Worm (Caenorhabditis elegans) whole organism, L3 larva: ENCODE results near the gene grd-1.

Source experiments
- R02D3.7 ChIP-seq: fragments of 150-350 bp; optimal IDR thresholded peaks from 2 replicates; lab custom pipeline; 2014; ENCODE audit warnings: missing biosample characterization, missing genetic modification characterization
- aly-2 ChIP-seq: fragments of 150-350 bp; optimal IDR thresholded peaks from 2 replicates; lab custom pipeline; 2014; ENCODE audit warnings: missing biosample characterization, missing genetic modification characterization
- ceh-16 ChIP-seq: sonication (generic microtip); optimal IDR thresholded peaks from 2 replicates; lab custom pipeline; 2017; ENCODE audit warnings: missing biosample characterization, missing genetic modification characterization
- ceh-28 ChIP-seq: fragments of 150-350 bp; optimal IDR thresholded peaks from 2 replicates; lab custom pipeline; 2014; ENCODE audit warnings: missing biosample characterization, missing genetic modification reagents, missing genetic modification characterization
- ceh-82 ChIP-seq: fragments of 150-350 bp; optimal IDR thresholded peaks from 2 replicates; lab custom pipeline; 2014; ENCODE audit warnings: missing biosample characterization, missing genetic modification characterization
- ceh-9 ChIP-seq: sonication (generic microtip); optimal IDR thresholded peaks from 2 replicates; lab custom pipeline; 2018; ENCODE audit warnings: missing biosample characterization, missing genetic modification characterization
- daf-12 ChIP-seq: fragments of 150-350 bp; optimal IDR thresholded peaks from 2 replicates; lab custom pipeline; 2014; ENCODE audit warnings: missing biosample characterization, missing genetic modification reagents, missing genetic modification characterization
- egl-27 ChIP-seq: sonication (generic microtip); optimal IDR thresholded peaks from 4 replicates; lab custom pipeline; 2017; ENCODE audit warnings: missing biosample characterization, missing genetic modification reagents, missing genetic modification characterization
- egl-5 ChIP-seq: fragments of 150-350 bp; optimal IDR thresholded peaks from 2 replicates; lab custom pipeline; 2017; ENCODE audit warnings: missing biosample characterization, missing genetic modification reagents, missing genetic modification characterization, inconsistent platforms
- elt-1 ChIP-seq: fragments of 150-350 bp; optimal IDR thresholded peaks from 2 replicates; lab custom pipeline; 2014; ENCODE audit warnings: missing biosample characterization, missing genetic modification characterization
- elt-2 ChIP-seq: sonication (generic microtip); optimal IDR thresholded peaks from 2 replicates; lab custom pipeline; 2016; ENCODE audit warnings: missing genetic modification reagents, mild to moderate bottlenecking, missing genetic modification characterization, missing compliant biosample characterization
- elt-3 ChIP-seq, 3 experiments: fragments of 150-350 bp in 1 of 3; sonication (generic microtip) in 2 of 3; optimal IDR thresholded peaks; 2 replicates in 2 of 3; 4 replicates in 1 of 3; lab custom pipeline; 2014 to 2017; ENCODE audit warnings: missing biosample characterization in 3 of 3, missing genetic modification characterization in 3 of 3
- eor-1 ChIP-seq, 2 experiments: fragments of 150-350 bp; optimal IDR thresholded peaks; 2 replicates each; lab custom pipeline; 2014 to 2018; ENCODE audit warnings: missing biosample characterization in 2 of 2, missing genetic modification characterization in 2 of 2
- fkh-10 ChIP-seq: sonication (generic microtip); optimal IDR thresholded peaks from 2 replicates; lab custom pipeline; 2017; ENCODE audit warnings: missing biosample characterization, missing genetic modification reagents, missing genetic modification characterization
- fkh-2 ChIP-seq: fragments of 150-350 bp; optimal IDR thresholded peaks from 2 replicates; lab custom pipeline; 2014; ENCODE audit warnings: missing biosample characterization, missing genetic modification reagents, missing genetic modification characterization
- hmg-11 ChIP-seq: sonication (generic microtip); optimal IDR thresholded peaks from 2 replicates; lab custom pipeline; 2016; ENCODE audit warnings: missing genetic modification characterization, missing compliant biosample characterization
- jun-1 ChIP-seq: fragments of 150-350 bp; optimal IDR thresholded peaks from 2 replicates; lab custom pipeline; 2014; ENCODE audit warnings: missing biosample characterization, missing genetic modification reagents, missing genetic modification characterization
- lin-15B ChIP-seq: fragments of 150-350 bp; optimal IDR thresholded peaks from 2 replicates; lab custom pipeline; 2014; ENCODE audit warnings: missing biosample characterization, missing genetic modification characterization
- lin-39 ChIP-seq: fragments of 150-350 bp; optimal IDR thresholded peaks from 2 replicates; lab custom pipeline; 2018; ENCODE audit warnings: missing biosample characterization, missing genetic modification reagents, missing genetic modification characterization
- lsy-12 ChIP-seq: sonication (generic microtip); optimal IDR thresholded peaks from 2 replicates; lab custom pipeline; 2016; ENCODE audit warnings: mild to moderate bottlenecking, missing genetic modification characterization, missing compliant biosample characterization
- mdl-1 ChIP-seq: fragments of 150-350 bp; optimal IDR thresholded peaks from 2 replicates; lab custom pipeline; 2014; ENCODE audit warnings: missing biosample characterization, missing genetic modification characterization
- mml-1 ChIP-seq: fragments of 150-350 bp; sonication (generic microtip); optimal IDR thresholded peaks from 3 replicates; lab custom pipeline; 2014; ENCODE audit warnings: missing biosample characterization, missing genetic modification characterization
- nfya-1 ChIP-seq: sonication (generic microtip); optimal IDR thresholded peaks from 2 replicates; lab custom pipeline; 2017; ENCODE audit warnings: missing genetic modification characterization, mild to moderate bottlenecking, missing compliant biosample characterization, antibody characterized with exemption, moderate library complexity; ENCODE audit not compliant: insufficient read depth
- nhr-11 ChIP-seq: fragments of 150-350 bp; optimal IDR thresholded peaks from 2 replicates; lab custom pipeline; 2014; ENCODE audit warnings: missing biosample characterization, missing genetic modification characterization
- nhr-12 ChIP-seq: fragments of 150-350 bp; optimal IDR thresholded peaks from 2 replicates; lab custom pipeline; 2014; ENCODE audit warnings: missing biosample characterization, missing genetic modification characterization
- nhr-23 ChIP-seq: fragments of 150-350 bp; optimal IDR thresholded peaks from 2 replicates; lab custom pipeline; 2014; ENCODE audit warnings: missing biosample characterization, missing genetic modification reagents, missing genetic modification characterization
- nhr-237 ChIP-seq: fragments of 150-350 bp; optimal IDR thresholded peaks from 2 replicates; lab custom pipeline; 2014; ENCODE audit warnings: missing biosample characterization, missing genetic modification characterization
- nhr-25 ChIP-seq: sonication (generic microtip); optimal IDR thresholded peaks from 2 replicates; lab custom pipeline; 2017; ENCODE audit warnings: missing biosample characterization, missing genetic modification characterization
- nhr-43 ChIP-seq: sonication (generic microtip); optimal IDR thresholded peaks from 2 replicates; lab custom pipeline; 2016; ENCODE audit warnings: mild to moderate bottlenecking, missing genetic modification characterization, missing compliant biosample characterization; ENCODE audit not compliant: poor library complexity, severe bottlenecking
- nhr-67 ChIP-seq: fragments of 150-350 bp; optimal IDR thresholded peaks from 2 replicates; lab custom pipeline; 2014; ENCODE audit warnings: missing biosample characterization, missing genetic modification characterization
- nhr-76 ChIP-seq: fragments of 150-350 bp; sonication (generic microtip); optimal IDR thresholded peaks from 5 replicates; lab custom pipeline; 2014; ENCODE audit warnings: missing biosample characterization, missing genetic modification characterization
- nhr-77 ChIP-seq: fragments of 150-350 bp; optimal IDR thresholded peaks from 2 replicates; lab custom pipeline; 2014; ENCODE audit warnings: missing biosample characterization, missing genetic modification characterization
- pha-4 ChIP-seq: fragments of 150-350 bp; optimal IDR thresholded peaks from 2 replicates; lab custom pipeline; 2014; ENCODE audit warnings: missing biosample characterization, missing genetic modification reagents, missing genetic modification characterization
- pqm-1 ChIP-seq: fragments of 150-350 bp; optimal IDR thresholded peaks from 2 replicates; lab custom pipeline; 2017; ENCODE audit warnings: missing biosample characterization, missing genetic modification characterization, inconsistent platforms
- sea-2 ChIP-seq: fragments of 150-350 bp; sonication (generic microtip); optimal IDR thresholded peaks from 4 replicates; lab custom pipeline; 2014; ENCODE audit warnings: missing biosample characterization, missing genetic modification reagents, missing genetic modification characterization
- skn-1 ChIP-seq: fragments of 150-350 bp; optimal IDR thresholded peaks from 2 replicates; lab custom pipeline; 2014; ENCODE audit warnings: missing biosample characterization, missing genetic modification characterization
- snpc-4 ChIP-seq: fragments of 150-350 bp; optimal IDR thresholded peaks from 2 replicates; lab custom pipeline; 2014; ENCODE audit warnings: missing biosample characterization, missing genetic modification characterization
- tbx-2 ChIP-seq: sonication (generic microtip); optimal IDR thresholded peaks from 2 replicates; lab custom pipeline; 2016; ENCODE audit warnings: mild to moderate bottlenecking, missing genetic modification characterization, missing compliant biosample characterization
- unc-39 ChIP-seq: sonication (generic microtip); optimal IDR thresholded peaks from 4 replicates; lab custom pipeline; 2017; ENCODE audit warnings: missing biosample characterization, missing genetic modification characterization
- unc-62 ChIP-seq: fragments of 150-350 bp; sonication (generic microtip); optimal IDR thresholded peaks from 4 replicates; lab custom pipeline; 2014; ENCODE audit warnings: missing biosample characterization, missing genetic modification reagents, missing genetic modification characterization
- ztf-11 ChIP-seq: fragments of 150-350 bp; optimal IDR thresholded peaks from 2 replicates; lab custom pipeline; 2014; ENCODE audit warnings: missing biosample characterization, missing genetic modification characterization
- ztf-4 ChIP-seq: fragments of 150-350 bp; optimal IDR thresholded peaks from 2 replicates; lab custom pipeline; 2014; ENCODE audit warnings: missing biosample characterization, missing genetic modification characterization

grd-1 gene

ce11 chrX:11080170-11080728, 29.0 kb upstream of the grd-1 start, which contains the start of gene sulp-7:
Gene sulp-7 (plus strand): TSS chrX:11080678.
- TF ChIP-seq nhr-77 (tag; lab: Kevin White, UChicago) (no peak), pha-4 (tag; lab: Kevin White, UChicago) (peak; percentile 23), jun-1 (tag; lab: Kevin White, UChicago) (no peak), R02D3.7 (tag; lab: Kevin White, UChicago) (no peak), egl-5 (tag; lab: Kevin White, UChicago) (no peak), elt-3 (tag; optimal IDR thresholded peaks at IDR 0.05; lab: Kevin White, UChicago) (no peak), elt-2 (tag; lab: Kevin White, UChicago) (peak; percentile 57), ceh-28 (no peak), nfya-1 (tag; lab: Kevin White, UChicago) (peak; percentile 19), pqm-1 (tag; lab: Kevin White, UChicago) (peak; percentile 42), ceh-82 (tag; lab: Kevin White, UChicago) (no peak)

DNA sequence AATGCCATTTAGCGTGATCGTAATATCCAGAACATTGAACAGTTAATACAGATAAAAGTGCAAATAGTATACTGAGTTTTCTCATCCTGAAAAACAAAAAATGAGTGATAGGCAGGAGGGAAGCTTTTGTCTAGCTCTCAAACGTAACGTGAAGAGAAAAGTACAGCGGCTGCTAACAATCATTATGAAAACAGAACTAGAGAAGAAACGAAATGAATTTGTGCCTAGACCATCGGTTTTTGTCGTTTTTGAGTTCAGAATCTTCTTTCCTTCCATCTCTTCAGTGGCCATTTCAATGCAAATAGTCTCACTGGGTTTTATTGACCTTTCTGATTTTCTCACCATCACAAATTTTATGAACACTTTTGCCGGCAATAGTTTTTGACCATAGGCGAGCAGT, 24.1 kb upstream of the grd-1 start, which contains the start of gene W04G3.7:
TSS of gene W04G3.7 (minus strand) at position 101 of the 400 bp plus-strand sequence.
- TF ChIP-seq mml-1 (tag; lab: Kevin White, UChicago) (no peak), elt-2 (tag; lab: Kevin White, UChicago) (no peak), ztf-4 (tag; lab: Kevin White, UChicago) (no peak), ceh-9 (tag; lab: Kevin White, UChicago) (no peak), nhr-237 (no peak), daf-12 (tag; lab: Kevin White, UChicago) (no peak), nhr-11 (tag; lab: Kevin White, UChicago) (no peak), nhr-77 (tag; lab: Kevin White, UChicago) (no peak), unc-62 (GFP tag; lab: Kevin White, UChicago) (no peak), lin-39 (no peak)

- no peak for TF ChIP-seq nhr-25 (tag; lab: Kevin White, UChicago)
- TF ChIP-seq elt-2 (tag; lab: Kevin White, UChicago): peak; percentile 50
- peak; percentile 40 for TF ChIP-seq pqm-1 (tag; lab: Kevin White, UChicago)
Observed at ce11 chrX:11088952-11089351, 20.3 kb upstream of the grd-1 start, which contains the start of gene W04G3.11. Gene W04G3.11 (plus strand): TSS chrX:11089195.

DNA sequence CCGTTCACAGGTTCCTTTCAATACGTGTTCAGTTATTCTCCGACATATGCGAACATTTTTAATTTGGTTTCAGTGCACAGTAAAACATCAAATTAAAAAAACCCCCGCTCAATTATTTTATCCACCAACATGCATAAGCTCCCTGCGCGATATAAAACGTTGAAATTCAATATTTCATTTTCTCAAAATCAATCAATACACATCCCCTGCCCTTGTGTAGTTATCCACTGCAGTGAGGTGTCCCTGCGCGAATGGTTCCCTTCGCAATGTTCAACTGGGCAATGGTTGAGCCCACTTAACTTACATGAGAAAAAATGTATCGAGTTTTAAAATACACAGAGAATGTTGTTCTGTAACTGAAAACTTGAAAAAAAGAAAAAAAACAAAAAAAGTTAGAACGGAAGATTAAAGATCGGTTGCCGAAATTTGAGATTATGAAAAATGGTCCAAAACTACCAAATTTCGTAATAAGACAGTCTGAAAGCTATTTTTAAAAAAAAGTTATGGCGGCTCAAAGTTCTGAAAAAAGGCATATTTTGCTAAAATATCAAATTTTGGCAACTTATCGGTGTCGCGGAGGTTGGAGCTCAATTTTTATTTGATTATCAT, 15.2 kb upstream of the grd-1 start:
- peak; percentile 100 for TF ChIP-seq nhr-237
- peak; percentile 99 for TF ChIP-seq fkh-2 (tag; lab: Kevin White, UChicago)
- TF ChIP-seq aly-2 (tag; lab: Kevin White, UChicago): peak; percentile 99
- TF ChIP-seq elt-3 (tag; optimal IDR thresholded peaks at IDR 0.05; lab: Kevin White, UChicago): peak; percentile 98 to 100 (median 100)
- TF ChIP-seq nhr-43 (tag; lab: Kevin White, UChicago): peak; percentile 99
- peak; percentile 100 for TF ChIP-seq nhr-77 (tag; lab: Kevin White, UChicago)
- TF ChIP-seq skn-1: peak; percentile 98
- peak; percentile 99 for TF ChIP-seq nhr-11 (tag; lab: Kevin White, UChicago)
- peak; percentile 99 for TF ChIP-seq hmg-11
- peak; percentile 100 for TF ChIP-seq nhr-23 (tag; lab: Kevin White, UChicago)
- peak; percentile 99 for TF ChIP-seq tbx-2 (tag; lab: Kevin White, UChicago)
- TF ChIP-seq lsy-12 (tag; lab: Kevin White, UChicago): peak; percentile 99
- peak; percentile 95 for TF ChIP-seq snpc-4 (tag; lab: Kevin White, UChicago)
- peak; percentile 56 for TF ChIP-seq lin-15B (tag; lab: Kevin White, UChicago)
- TF ChIP-seq mdl-1 (tag; lab: Kevin White, UChicago): peak; percentile 91
- peak; percentile 32 for TF ChIP-seq sea-2 (GFP tag; lab: Kevin White, UChicago)
- peak; percentile 58 for TF ChIP-seq nhr-12
- TF ChIP-seq ceh-82 (tag; lab: Kevin White, UChicago): peak; percentile 100
- peak; percentile 75 for TF ChIP-seq elt-1
- peak; percentile 100 for TF ChIP-seq daf-12 (tag; lab: Kevin White, UChicago)
- TF ChIP-seq nhr-76 (tag; lab: Kevin White, UChicago): peak; percentile 93
- peak in 1 of 2 experiments; percentile 87 for TF ChIP-seq eor-1 (tag; optimal IDR thresholded peaks at IDR 0.05; lab: Kevin White, UChicago)
- TF ChIP-seq mml-1 (tag; lab: Kevin White, UChicago): no peak
- TF ChIP-seq pha-4 (tag; lab: Kevin White, UChicago): peak; percentile 99
- peak; percentile 97 for TF ChIP-seq R02D3.7 (tag; lab: Kevin White, UChicago)
- TF ChIP-seq nhr-25 (tag; lab: Kevin White, UChicago): peak; percentile 99
- TF ChIP-seq ceh-16 (tag; lab: Kevin White, UChicago): peak; percentile 88
- peak; percentile 98 for TF ChIP-seq fkh-10 (GFP tag; lab: Kevin White, UChicago)
- TF ChIP-seq egl-27: peak; percentile 98
- peak; percentile 75 for TF ChIP-seq unc-39
- TF ChIP-seq egl-5 (tag; lab: Kevin White, UChicago): peak; percentile 100
- TF ChIP-seq unc-62 (GFP tag; lab: Kevin White, UChicago): peak; percentile 99
- peak; percentile 79 for TF ChIP-seq ztf-11 (tag; lab: Kevin White, UChicago)
- peak; percentile 77 for TF ChIP-seq nhr-67 (tag; lab: Kevin White, UChicago)
- peak; percentile 100 for TF ChIP-seq jun-1 (tag; lab: Kevin White, UChicago)
- peak; percentile 94 for TF ChIP-seq ztf-4 (tag; lab: Kevin White, UChicago)
